Fruit fly (Drosophila melanogaster): Measurements from ENCODE around the gene CG14275.

CG14275 gene

DNA sequence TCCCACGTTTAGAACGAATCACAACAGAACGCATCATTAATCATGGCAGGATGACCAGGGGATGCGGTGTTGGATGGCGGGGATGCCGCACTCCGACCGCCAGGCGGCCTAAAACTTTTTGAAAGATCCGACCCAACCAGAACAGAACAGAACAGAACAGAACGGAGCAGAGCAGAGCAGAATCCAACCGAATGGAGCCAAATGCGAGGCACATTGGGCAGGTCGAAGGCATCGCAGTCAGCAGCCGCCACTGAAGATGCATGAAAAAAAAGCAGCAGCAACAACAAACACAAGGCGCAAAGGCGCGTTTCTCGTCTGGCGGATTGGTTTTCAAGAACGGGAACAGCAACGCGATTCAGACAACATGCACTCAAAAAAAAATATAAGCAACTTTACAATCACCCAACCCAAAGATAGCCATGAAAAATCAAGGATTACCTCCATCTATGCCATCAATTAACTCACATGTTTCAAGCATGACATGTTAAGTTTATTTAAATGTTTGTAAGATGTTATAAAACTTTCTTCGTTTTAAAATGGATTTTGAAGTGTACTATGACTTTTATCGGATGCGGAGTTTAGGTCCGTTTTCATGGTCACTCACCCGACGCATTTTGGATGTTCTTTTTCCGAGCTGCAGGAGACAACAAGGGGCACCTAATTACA, 47.7 kb upstream of the CG14275 start (continued):
- TF ChIP-seq CG9797 (GFP tag; optimal IDR thresholded peaks at IDR 0.05) (no peak), NfI (GFP tag; optimal IDR thresholded peaks at IDR 0.05) (peak; percentile 2), YL-1 (GFP tag; optimal IDR thresholded peaks at IDR 0.05) (no peak), Hr51 (GFP tag; optimal IDR thresholded peaks at IDR 0.05) (peak; percentile 12 to 48), Poxn (GFP tag; IDR thresholded peaks at IDR 0.05) (no peak), pros (GFP tag; optimal IDR thresholded peaks at IDR 0.05) (no peak), ERR (GFP tag; optimal IDR thresholded peaks at IDR 0.05) (no peak), rib (GFP tag; IDR thresholded peaks at IDR 0.05) (no peak), disco-r (GFP tag; optimal IDR thresholded peaks at IDR 0.05) (peak; percentile 17), chm (GFP tag; IDR thresholded peaks at IDR 0.05) (peak; percentile 71; the same call in 1 of the 2 replicates), CG17612 (GFP tag; IDR thresholded peaks at IDR 0.05) (no peak), MESR4 (GFP tag; optimal IDR thresholded peaks at IDR 0.05) (no peak), Oaz (GFP tag; IDR thresholded peaks at IDR 0.05) (no peak), CG13775 (GFP tag; optimal IDR thresholded peaks at IDR 0.05) (peak; percentile 65), CG9437 (GFP tag; optimal IDR thresholded peaks at IDR 0.05) (peak; percentile 6), lola (GFP tag; optimal IDR thresholded peaks at IDR 0.05) (peak in 1 of 3 experiments; percentile 93), CG5245 (GFP tag; optimal IDR thresholded peaks at IDR 0.05) (peak; percentile 60), CG1647 (GFP tag; optimal IDR thresholded peaks at IDR 0.05) (peak; percentile 24), gfzf (GFP tag; optimal IDR thresholded peaks at IDR 0.05) (no peak), CG12071 (GFP tag; optimal IDR thresholded peaks at IDR 0.05) (no peak), slou (GFP tag; optimal IDR thresholded peaks at IDR 0.05) (no peak), CG5953 (GFP tag; IDR thresholded peaks at IDR 0.05) (0 out of 2 replicates have a peak, but pooled peaks have one; percentile 15), unpg (GFP tag; optimal IDR thresholded peaks at IDR 0.05) (peak; percentile 76), CG11085 (GFP tag; IDR thresholded peaks at IDR 0.05) (no peak), CG8924 (tag; optimal IDR thresholded peaks at IDR 0.05) (peak; percentile 74), ro (GFP tag; IDR thresholded peaks at IDR 0.05) (no peak), HLHmδ (GFP tag; optimal IDR thresholded peaks at IDR 0.05) (no peak), CG1529 (GFP tag; optimal IDR thresholded peaks at IDR 0.05) (peak; percentile 52), CG10274 (GFP tag; optimal IDR thresholded peaks at IDR 0.05) (no peak), dmrt11E (tag; optimal IDR thresholded peaks at IDR 0.05) (peak; percentile 95), usp (GFP tag; optimal IDR thresholded peaks at IDR 0.05) (no peak), CG10366 (GFP tag; IDR thresholded peaks at IDR 0.05) (peak; percentile 39), CG15011 (GFP tag; optimal IDR thresholded peaks at IDR 0.05) (no peak), so (GFP tag; IDR thresholded peaks at IDR 0.05) (0 out of 3 replicates have a peak, but pooled peaks have one; percentile 34), B-H2 (GFP tag; optimal IDR thresholded peaks at IDR 0.05) (no peak), CG11093 (GFP tag; IDR thresholded peaks at IDR 0.05) (no peak), CG16813 (GFP tag; IDR thresholded peaks at IDR 0.05; ENCODE audit: partially characterized antibody) (no peak), Mad (GFP tag; optimal IDR thresholded peaks at IDR 0.05) (peak; percentile 22), Oli (tag; optimal IDR thresholded peaks at IDR 0.05) (peak; percentile 71), unc-4 (GFP tag; IDR thresholded peaks at IDR 0.05; ENCODE audit: partially characterized antibody) (no peak), ranshi (GFP tag; IDR thresholded peaks at IDR 0.05) (0 out of 2 replicates have a peak, but pooled peaks have one; percentile 28), jing (GFP tag; optimal IDR thresholded peaks at IDR 0.05) (peak; percentile 58), CG8359 (GFP tag; optimal IDR thresholded peaks at IDR 0.05; ENCODE audit: borderline replicate concordance) (peak; percentile 63), CG12769 (tag; optimal IDR thresholded peaks at IDR 0.05) (no peak), CG31365 (tag; optimal IDR thresholded peaks at IDR 0.05) (no peak), hkb (optimal IDR thresholded peaks at IDR 0.05) (no peak), hkb (GFP tag; IDR thresholded peaks at IDR 0.05) (peak; percentile 59; the same call in 1 of the 2 replicates), bigmax (GFP tag; optimal IDR thresholded peaks at IDR 0.05) (no peak), trh (GFP tag; optimal IDR thresholded peaks at IDR 0.05) (no peak), fd64A (GFP tag; optimal IDR thresholded peaks at IDR 0.05) (peak; percentile 45)

All from whole organism, embryonic.